Worm (Caenorhabditis elegans) whole organism, young adult: ENCODE results near the gene dnj-5.

ENCODE experiments used
- C17E4.6 ChIP-seq: fragments of 200-800 bp; sonication (Bioruptor generic); IDR thresholded peaks from 2 replicates; pipeline ENCODE4 v1.3.6; 2022; ENCODE audit warnings: missing genetic modification reagents, missing genetic modification characterization, missing compliant biosample characterization
- ama-1 ChIP-seq, 3 experiments: fragments of 150-350 bp in 1 of 3; sonication (generic microtip) in 2 of 3; optimal IDR thresholded peaks; 2 replicates each; lab custom pipeline; 2014 to 2018; ENCODE audit warnings: missing biosample characterization in 2 of 3, missing genetic modification characterization in 2 of 3, missing genetic modification reagents in 2 of 3
- attf-3 ChIP-seq: fragments of 200-800 bp; sonication (Bioruptor generic); conservative IDR thresholded peaks from 2 replicates; pipeline ENCODE4 v1.3.6; 2022; ENCODE audit warnings: missing genetic modification reagents, missing genetic modification characterization, missing compliant biosample characterization
- attf-5 ChIP-seq: fragments of 200-800 bp; sonication (Bioruptor generic); optimal IDR thresholded peaks from 2 replicates; lab custom pipeline; 2018; ENCODE audit warnings: mild to moderate bottlenecking, missing genetic modification characterization, missing compliant biosample characterization
- cebp-2 ChIP-seq: fragments of 200-800 bp; sonication (Bioruptor generic); IDR thresholded peaks from 2 replicates; pipeline ENCODE4 v1.3.6; 2022; ENCODE audit warnings: missing genetic modification characterization, missing compliant biosample characterization
- ets-4 ChIP-seq: fragments of 200-800 bp; sonication (Bioruptor generic); optimal IDR thresholded peaks from 2 replicates; lab custom pipeline; 2018; ENCODE audit warnings: mild to moderate bottlenecking, missing genetic modification characterization, missing compliant biosample characterization
- lir-1 ChIP-seq: fragments of 200-800 bp; sonication (Bioruptor generic); conservative IDR thresholded peaks from 2 replicates; pipeline ENCODE4 v1.3.6; 2022; ENCODE audit warnings: missing genetic modification reagents, missing genetic modification characterization, missing compliant biosample characterization
- lsl-1 ChIP-seq: fragments of 200-800 bp; sonication (Bioruptor generic); optimal IDR thresholded peaks from 2 replicates; lab custom pipeline; 2018; ENCODE audit warnings: mild to moderate bottlenecking, missing genetic modification characterization, moderate library complexity, missing compliant biosample characterization
- mxl-1 ChIP-seq: sonication (generic microtip); optimal IDR thresholded peaks from 2 replicates; lab custom pipeline; 2016; ENCODE audit warnings: missing genetic modification characterization, missing compliant biosample characterization
- pha-4 ChIP-seq: fragments of 150-350 bp; sonication (generic microtip); optimal IDR thresholded peaks from 2 replicates; lab custom pipeline; 2014; ENCODE audit warnings: missing biosample characterization, missing genetic modification reagents, missing genetic modification characterization
- rec-8 ChIP-seq, 2 experiments: sonication (generic microtip); optimal IDR thresholded peaks; 2 replicates each; lab custom pipeline; 2016; ENCODE audit warnings: mild to moderate bottlenecking in 2 of 2, missing genetic modification characterization in 2 of 2, missing genetic modification reagents in 2 of 2, missing genotype in 2 of 2, missing biosample characterization in 1 of 2, missing compliant biosample characterization in 1 of 2, moderate library complexity in 1 of 2
- sea-2 ChIP-seq: fragments of 200-800 bp; sonication (Bioruptor generic); IDR thresholded peaks from 2 replicates; pipeline ENCODE4 v1.3.6; 2022; ENCODE audit warnings: missing genetic modification characterization, missing compliant biosample characterization

- TF ChIP-seq cebp-2 (no peak), attf-5 (GFP tag; lab: Kevin White, UChicago) (no peak), ets-4 (GFP tag; lab: Kevin White, UChicago) (no peak), sea-2 (GFP tag; lab: Robert Waterston, UW) (no peak), pha-4 (tag; lab: Kevin White, UChicago) (no peak), lir-1 (no peak), attf-3 (no peak), rec-8 (tag; optimal IDR thresholded peaks at IDR 0.05; lab: Kevin White, UChicago) (no peak), ama-1 (optimal IDR thresholded peaks at IDR 0.05; lab: Kevin White, UChicago) (no peak), ama-1 (GFP tag; optimal IDR thresholded peaks at IDR 0.05; lab: Kevin White, UChicago) (no peak), mxl-1 (tag; lab: Kevin White, UChicago) (no peak), lsl-1 (GFP tag; lab: Kevin White, UChicago) (no peak), C17E4.6 (GFP tag; lab: Robert Waterston, UW) (no peak)
Measured at ce11 chrII:6851938-6852337, 6.2 kb downstream of the dnj-5 start, which contains the start of gene C04A2.15.
